Fruit fly (Drosophila melanogaster) whole organism, embryonic: ENCODE results near the gene CG14342.

Experiments used
- Asciz ChIP-seq: fragments of 200-800 bp; sonication (Bioruptor generic); optimal IDR thresholded peaks from 2 replicates; lab custom pipeline; 2017; ENCODE audit warnings: missing biosample characterization, mild to moderate bottlenecking, missing genetic modification characterization, missing genetic modification reagents
- BEAF-32 ChIP-seq: fragments of 200-800 bp; sonication (Bioruptor generic); optimal IDR thresholded peaks from 3 replicates; lab custom pipeline; 2017; ENCODE audit warnings: missing biosample characterization, missing genetic modification characterization, mild to moderate bottlenecking, moderate library complexity, missing genetic modification reagents
- Bdp1 ChIP-seq: fragments of 200-800 bp; sonication (Bioruptor generic); optimal IDR thresholded peaks from 3 replicates; lab custom pipeline; 2016; ENCODE audit warnings: missing biosample characterization, missing genetic modification characterization
- CG10147 ChIP-seq: fragments of 200-800 bp; sonication (Bioruptor generic); optimal IDR thresholded peaks from 2 replicates; lab custom pipeline; 2019; ENCODE audit warnings: missing biosample characterization, mild to moderate bottlenecking, missing genetic modification characterization, moderate library complexity
- CG10366 ChIP-seq: fragments of 200-800 bp; sonication (Bioruptor generic); IDR thresholded peaks from 2 replicates; pipeline ENCODE4 v1.3.6; 2022; ENCODE audit warnings: missing biosample characterization, missing genetic modification characterization
- CG10565 ChIP-seq: fragments of 200-800 bp; sonication (Bioruptor generic); optimal IDR thresholded peaks from 3 replicates; lab custom pipeline; 2016; ENCODE audit warnings: missing biosample characterization, mild to moderate bottlenecking, missing genetic modification characterization
- CG13287 ChIP-seq: fragments of 200-800 bp; sonication (Bioruptor generic); IDR thresholded peaks from 2 replicates; pipeline ENCODE4 v1.3.6; 2022; ENCODE audit warnings: missing biosample characterization, missing genetic modification characterization; ENCODE audit not compliant: partially characterized antibody
- CG13424 ChIP-seq: fragments of 200-800 bp; sonication (Bioruptor generic); optimal IDR thresholded peaks from 2 replicates; lab custom pipeline; 2019; ENCODE audit warnings: missing biosample characterization, mild to moderate bottlenecking, missing genetic modification characterization, moderate library complexity
- CG14710 ChIP-seq: fragments of 200-800 bp; sonication (Bioruptor generic); optimal IDR thresholded peaks from 3 replicates; lab custom pipeline; 2019; ENCODE audit warnings: missing biosample characterization, mild to moderate bottlenecking, missing genetic modification characterization, moderate library complexity
- CG15479 ChIP-seq: fragments of 200-800 bp; sonication (Bioruptor generic); optimal IDR thresholded peaks from 3 replicates; lab custom pipeline; 2019; ENCODE audit warnings: missing biosample characterization, mild to moderate bottlenecking, missing genetic modification characterization, moderate library complexity
- CG15514 ChIP-seq: fragments of 200-800 bp; sonication (Bioruptor generic); optimal IDR thresholded peaks from 3 replicates; lab custom pipeline; 2017; ENCODE audit warnings: missing biosample characterization, missing genetic modification characterization, mild to moderate bottlenecking, moderate library complexity, missing genetic modification reagents
- CG16815 ChIP-seq: fragments of 200-800 bp; sonication (Bioruptor generic); optimal IDR thresholded peaks from 3 replicates; lab custom pipeline; 2017; ENCODE audit warnings: missing biosample characterization, mild to moderate bottlenecking, missing genetic modification characterization
- CG17385 ChIP-seq: fragments of 200-800 bp; sonication (Bioruptor generic); optimal IDR thresholded peaks from 3 replicates; lab custom pipeline; 2018; ENCODE audit warnings: missing biosample characterization, mild to moderate bottlenecking, missing genetic modification characterization
- CG1792 ChIP-seq: fragments of 200-800 bp; sonication (Bioruptor generic); optimal IDR thresholded peaks from 2 replicates; lab custom pipeline; 2016; ENCODE audit warnings: missing biosample characterization, missing genetic modification characterization
- CG1832 ChIP-seq: fragments of 200-800 bp; sonication (Bioruptor generic); optimal IDR thresholded peaks from 2 replicates; lab custom pipeline; 2017; ENCODE audit warnings: missing biosample characterization, mild to moderate bottlenecking, missing genetic modification characterization, inconsistent platforms
- CG2116 ChIP-seq: fragments of 200-800 bp; sonication (Bioruptor generic); optimal IDR thresholded peaks from 3 replicates; lab custom pipeline; 2018; ENCODE audit warnings: missing biosample characterization, mild to moderate bottlenecking, missing genetic modification characterization
- CG30020 ChIP-seq: fragments of 200-800 bp; optimal IDR thresholded peaks from 2 replicates; lab custom pipeline; 2019; ENCODE audit warnings: missing biosample characterization, mild to moderate bottlenecking, missing genetic modification characterization, moderate library complexity
- CG3163 ChIP-seq: fragments of 200-800 bp; sonication (Bioruptor generic); optimal IDR thresholded peaks from 3 replicates; lab custom pipeline; 2016; ENCODE audit warnings: missing biosample characterization, missing genetic modification characterization
- CG6689 ChIP-seq: fragments of 200-800 bp; sonication (Bioruptor generic); IDR thresholded peaks from 2 replicates; pipeline ENCODE4 v1.3.6; 2022; ENCODE audit warnings: missing biosample characterization, missing genetic modification characterization
- CG6791 ChIP-seq: fragments of 200-800 bp; sonication (Bioruptor generic); IDR thresholded peaks from 3 replicates; pipeline ENCODE4 v1.3.6; 2022; ENCODE audit warnings: missing biosample characterization, missing genetic modification characterization; ENCODE audit not compliant: partially characterized antibody
- CG7786 ChIP-seq: fragments of 200-800 bp; sonication (Bioruptor generic); optimal IDR thresholded peaks from 2 replicates; lab custom pipeline; 2016; ENCODE audit warnings: missing biosample characterization, missing genetic modification characterization
- CG8089 ChIP-seq: fragments of 200-800 bp; sonication (Bioruptor generic); optimal IDR thresholded peaks from 3 replicates; lab custom pipeline; 2016; ENCODE audit warnings: missing biosample characterization, missing genetic modification characterization
- CG8281 ChIP-seq: fragments of 200-800 bp; sonication (Bioruptor generic); optimal IDR thresholded peaks from 2 replicates; lab custom pipeline; 2018; ENCODE audit warnings: missing biosample characterization, mild to moderate bottlenecking, missing genetic modification characterization, moderate library complexity
- CoRest ChIP-seq: fragments of 200-800 bp; sonication (Bioruptor generic); optimal IDR thresholded peaks from 3 replicates; lab custom pipeline; 2018; ENCODE audit warnings: missing biosample characterization, mild to moderate bottlenecking, missing genetic modification characterization, moderate library complexity
- D19B ChIP-seq: fragments of 200-800 bp; sonication (Bioruptor generic); optimal IDR thresholded peaks from 2 replicates; lab custom pipeline; 2017; ENCODE audit warnings: missing biosample characterization, mild to moderate bottlenecking, missing genetic modification characterization
- Deaf1 ChIP-seq: fragments of 200-800 bp; optimal IDR thresholded peaks from 3 replicates; lab custom pipeline; 2019; ENCODE audit warnings: missing biosample characterization, mild to moderate bottlenecking, missing genetic modification characterization, moderate library complexity
- Doc2 ChIP-seq: fragments of 200-800 bp; sonication (Bioruptor generic); IDR thresholded peaks from 2 replicates; pipeline ENCODE4 v1.3.6; 2022; ENCODE audit warnings: missing biosample characterization, missing genetic modification characterization
- Lhr ChIP-seq: fragments of 200-800 bp; sonication (Bioruptor generic); optimal IDR thresholded peaks from 3 replicates; lab custom pipeline; 2017; ENCODE audit warnings: mild to moderate bottlenecking, missing biosample characterization, missing genetic modification reagents, missing genetic modification characterization
- MBD-R2 ChIP-seq: fragments of 200-800 bp; sonication (Bioruptor generic); IDR thresholded peaks from 2 replicates; pipeline ENCODE4 v1.3.6; 2022; ENCODE audit warnings: missing biosample characterization, missing genetic modification characterization
- MESR4 ChIP-seq: fragments of 200-800 bp; sonication (Bioruptor generic); optimal IDR thresholded peaks from 2 replicates; lab custom pipeline; 2018; ENCODE audit warnings: missing biosample characterization, mild to moderate bottlenecking, missing genetic modification characterization, moderate library complexity
- Rx ChIP-seq: fragments of 200-800 bp; sonication (Bioruptor generic); IDR thresholded peaks from 2 replicates; pipeline ENCODE4 v1.3.6; 2022; ENCODE audit warnings: missing biosample characterization, missing genetic modification characterization
- Sin3A ChIP-seq: fragments of >200 bp; optimal IDR thresholded peaks from 2 replicates; lab custom pipeline; 2018
- Spps ChIP-seq: fragments of 200-800 bp; sonication (Bioruptor generic); optimal IDR thresholded peaks from 2 replicates; lab custom pipeline; 2018; ENCODE audit warnings: missing biosample characterization, mild to moderate bottlenecking, missing genetic modification characterization
- Xbp1 ChIP-seq: fragments of 200-800 bp; sonication (Bioruptor generic); optimal IDR thresholded peaks from 3 replicates; lab custom pipeline; 2016; ENCODE audit warnings: missing biosample characterization, mild to moderate bottlenecking, missing genetic modification characterization
- ac ChIP-seq: fragments of 200-800 bp; sonication (Bioruptor generic); optimal IDR thresholded peaks from 3 replicates; lab custom pipeline; 2017; ENCODE audit warnings: missing biosample characterization, mild to moderate bottlenecking, missing genetic modification characterization
- amos ChIP-seq: fragments of 200-800 bp; sonication (Bioruptor generic); IDR thresholded peaks from 2 replicates; pipeline ENCODE4 v1.3.6; 2022; ENCODE audit warnings: missing biosample characterization, missing genetic modification characterization; ENCODE audit not compliant: partially characterized antibody
- corto ChIP-seq: fragments of 200-800 bp; sonication (Bioruptor generic); optimal IDR thresholded peaks from 2 replicates; lab custom pipeline; 2016; ENCODE audit warnings: missing biosample characterization, mild to moderate bottlenecking, missing genetic modification characterization, moderate library complexity
- dan ChIP-seq: fragments of 200-800 bp; sonication (Bioruptor generic); IDR thresholded peaks from 2 replicates; pipeline ENCODE4 v1.3.6; 2022; ENCODE audit warnings: missing biosample characterization, missing genetic modification characterization
- dm ChIP-seq: fragments of 200-800 bp; sonication (Bioruptor generic); optimal IDR thresholded peaks from 3 replicates; lab custom pipeline; 2016; ENCODE audit warnings: missing biosample characterization, missing genetic modification characterization
- ftz-f1 ChIP-seq: fragments of 200-800 bp; sonication (Bioruptor generic); optimal IDR thresholded peaks from 2 replicates; lab custom pipeline; 2016; ENCODE audit warnings: missing biosample characterization, missing genetic modification characterization
- gcm ChIP-seq: fragments of 200-800 bp; sonication (Bioruptor generic); optimal IDR thresholded peaks from 2 replicates; lab custom pipeline; 2019; ENCODE audit warnings: missing biosample characterization, mild to moderate bottlenecking, missing genetic modification characterization, moderate library complexity
- gem ChIP-seq: fragments of 200-800 bp; sonication (Bioruptor generic); optimal IDR thresholded peaks from 2 replicates; lab custom pipeline; 2019; ENCODE audit warnings: missing biosample characterization, mild to moderate bottlenecking, missing genetic modification characterization, moderate library complexity
- hbn ChIP-seq: fragments of 200-800 bp; sonication (Bioruptor generic); IDR thresholded peaks from 2 replicates; pipeline ENCODE4 v1.3.6; 2022; ENCODE audit warnings: missing biosample characterization, missing genetic modification characterization; ENCODE audit not compliant: partially characterized antibody
- kni ChIP-seq: fragments of 200-800 bp; sonication (Bioruptor generic); optimal IDR thresholded peaks from 3 replicates; lab custom pipeline; 2017; ENCODE audit warnings: mild to moderate bottlenecking, missing biosample characterization, missing genetic modification reagents, missing genetic modification characterization
- pfk ChIP-seq: fragments of 200-800 bp; sonication (Bioruptor generic); optimal IDR thresholded peaks from 2 replicates; lab custom pipeline; 2018; ENCODE audit warnings: missing biosample characterization, mild to moderate bottlenecking, missing genetic modification characterization, moderate library complexity
- pzg ChIP-seq: fragments of 200-800 bp; sonication (Bioruptor generic); optimal IDR thresholded peaks from 3 replicates; lab custom pipeline; 2018; ENCODE audit warnings: missing biosample characterization, mild to moderate bottlenecking, missing genetic modification characterization, moderate library complexity
- sqz ChIP-seq: fragments of 200-800 bp; sonication (Bioruptor generic); optimal IDR thresholded peaks from 3 replicates; lab custom pipeline; 2018; ENCODE audit warnings: missing biosample characterization, mild to moderate bottlenecking, missing genetic modification characterization
- trem ChIP-seq: fragments of 200-800 bp; optimal IDR thresholded peaks from 3 replicates; lab custom pipeline; 2019; ENCODE audit warnings: missing biosample characterization, mild to moderate bottlenecking, missing genetic modification characterization, moderate library complexity
- z ChIP-seq: fragments of 200-800 bp; sonication (Bioruptor generic); IDR thresholded peaks from 3 replicates; pipeline ENCODE4 v1.3.6; 2022; ENCODE audit warnings: missing biosample characterization, missing genetic modification characterization

Gene CG14342

dm6 chr2L:1164294-1164693 lies 39.7 kb upstream of the CG14342 start, which contains the start of gene IntS14 (continued):
- TF ChIP-seq CG14710 (tag; lab: Kevin White, UChicago) (peak; percentile 12), MESR4 (peak; percentile 30), CG16815 (no peak), gem (no peak), CG6791 (GFP tag; lab: Robert Waterston, UW) (0 out of 3 replicates have a peak, but pooled peaks have one; percentile 23), CG17385 (GFP tag; lab: Kevin White, UChicago) (peak; percentile 97), Sin3A (peak; percentile 38), corto (GFP tag; lab: Kevin White, UChicago) (no peak), CG10565 (GFP tag; lab: Kevin White, UChicago) (no peak), trem (tag; lab: Kevin White, UChicago) (peak; percentile 0), pzg (GFP tag; lab: Kevin White, UChicago) (peak; percentile 68), CG30020 (tag; lab: Kevin White, UChicago) (no peak), CG8089 (GFP tag; lab: Kevin White, UChicago) (peak; percentile 68), Bdp1 (GFP tag; lab: Kevin White, UChicago) (no peak), kni (GFP tag; lab: Kevin White, UChicago) (peak; percentile 3), BEAF-32 (GFP tag; lab: Kevin White, UChicago) (peak; percentile 35)

- TF ChIP-seq MBD-R2 (peak; percentile 74), CG17385 (GFP tag; lab: Kevin White, UChicago) (no peak), CoRest (tag; lab: Kevin White, UChicago) (no peak), CG1792 (GFP tag; lab: Kevin White, UChicago) (no peak), CG7786 (GFP tag; lab: Kevin White, UChicago) (no peak), Doc2 (no peak), Spps (tag; lab: Kevin White, UChicago) (no peak), gcm (no peak), z (GFP tag; lab: Robert Waterston, UW) (no peak), ftz-f1 (GFP tag; lab: Kevin White, UChicago) (no peak), Deaf1 (tag; lab: Kevin White, UChicago) (no peak), CG13287 (peak; percentile 59), CG1832 (GFP tag; lab: Kevin White, UChicago) (no peak), Asciz (GFP tag; lab: Kevin White, UChicago) (no peak), hbn (no peak), CG15479 (GFP tag; lab: Kevin White, UChicago) (no peak), Lhr (GFP tag; lab: Kevin White, UChicago) (no peak), amos (GFP tag; lab: Robert Waterston, UW) (no peak), Xbp1 (no peak), ac (GFP tag; lab: Kevin White, UChicago) (no peak), sqz (no peak), D19B (GFP tag; lab: Kevin White, UChicago) (no peak), CG10366 (GFP tag; lab: Robert Waterston, UW) (no peak), Rx (GFP tag; lab: Robert Waterston, UW) (no peak), CG15514 (GFP tag; lab: Kevin White, UChicago) (no peak), CG3163 (no peak), pfk (GFP tag; lab: Kevin White, UChicago) (no peak), CG2116 (peak; percentile 15), CG13424 (no peak), dm (GFP tag; lab: Kevin White, UChicago) (no peak), CG6689 (GFP tag; lab: Robert Waterston, UW) (no peak), dan (GFP tag; lab: Robert Waterston, UW) (no peak), CG8281 (tag; lab: Kevin White, UChicago) (no peak), CG10147 (GFP tag; lab: Kevin White, UChicago) (no peak)
Measured at dm6 chr2L:1166326-1166725, 37.7 kb upstream of the CG14342 start, which contains the start of gene CG14341. CG14341 (plus strand) TSS chr2L:1166506.
